Worm (Caenorhabditis elegans) whole organism, L1 larva: ENCODE data around the gene din-1.

Experiments
- C16A3.4 ChIP-seq: fragments of 150-350 bp; optimal IDR thresholded peaks from 2 replicates; lab custom pipeline; 2014; ENCODE audit warnings: missing biosample characterization, missing genetic modification characterization
- F16B12.6 ChIP-seq: fragments of 150-350 bp; optimal IDR thresholded peaks from 2 replicates; lab custom pipeline; 2014; ENCODE audit warnings: missing biosample characterization, missing genetic modification characterization
- Y116A8C.19 ChIP-seq: sonication (generic microtip); optimal IDR thresholded peaks from 2 replicates; lab custom pipeline; 2016; ENCODE audit warnings: missing compliant biosample characterization, missing genetic modification characterization, borderline replicate concordance
- alr-1 ChIP-seq: fragments of 200-800 bp; sonication (Bioruptor generic); optimal IDR thresholded peaks from 2 replicates; lab custom pipeline; 2018; ENCODE audit warnings: borderline replicate concordance, mild to moderate bottlenecking, missing genetic modification characterization, missing compliant biosample characterization
- aly-2 ChIP-seq: fragments of 150-350 bp; optimal IDR thresholded peaks from 2 replicates; lab custom pipeline; 2014; ENCODE audit warnings: missing biosample characterization, missing genetic modification characterization
- ama-1 ChIP-seq: fragments of 150-350 bp; optimal IDR thresholded peaks from 2 replicates; lab custom pipeline; 2014
- ceh-63 ChIP-seq: fragments of 200-800 bp; sonication (Bioruptor generic); optimal IDR thresholded peaks from 2 replicates; lab custom pipeline; 2018; ENCODE audit warnings: mild to moderate bottlenecking, missing genetic modification characterization, missing compliant biosample characterization
- ceh-8 ChIP-seq: fragments of 200-800 bp; sonication (Bioruptor generic); optimal IDR thresholded peaks from 2 replicates; lab custom pipeline; 2018; ENCODE audit warnings: mild to moderate bottlenecking, missing genetic modification characterization, moderate library complexity, missing compliant biosample characterization
- ceh-82 ChIP-seq, 3 experiments: fragments of 150-350 bp in 1 of 3; sonication (generic microtip) in 2 of 3; optimal IDR thresholded peaks; 2 replicates each; lab custom pipeline; 2014 to 2017; ENCODE audit warnings: missing biosample characterization in 3 of 3, missing genetic modification characterization in 3 of 3
- ceh-88 ChIP-seq: fragments of 200-800 bp; sonication (Bioruptor generic); IDR thresholded peaks from 2 replicates; pipeline ENCODE4 v1.3.6; 2022; ENCODE audit warnings: missing genetic modification characterization, missing compliant biosample characterization
- ceh-90 ChIP-seq: sonication (generic microtip); optimal IDR thresholded peaks from 2 replicates; lab custom pipeline; 2016; ENCODE audit warnings: missing genetic modification characterization, missing compliant biosample characterization
- ces-1 ChIP-seq: fragments of 150-350 bp; optimal IDR thresholded peaks from 2 replicates; lab custom pipeline; 2014; ENCODE audit warnings: missing biosample characterization, missing genetic modification reagents, missing genetic modification characterization
- efl-3 ChIP-seq: fragments of 200-800 bp; sonication (Bioruptor generic); optimal IDR thresholded peaks from 2 replicates; lab custom pipeline; 2018; ENCODE audit warnings: mild to moderate bottlenecking, missing genetic modification characterization, missing compliant biosample characterization
- egl-13 ChIP-seq: sonication (generic microtip); optimal IDR thresholded peaks from 2 replicates; lab custom pipeline; 2016; ENCODE audit warnings: missing genotype, missing genetic modification reagents, missing genetic modification characterization, missing compliant biosample characterization
- egl-27 ChIP-seq, 2 experiments: fragments of 150-350 bp in 1 of 2; sonication (generic microtip); optimal IDR thresholded peaks; 3 replicates each; lab custom pipeline; 2017 to 2018; ENCODE audit warnings: missing biosample characterization in 2 of 2, missing genetic modification characterization in 2 of 2, missing genetic modification reagents in 2 of 2
- elt-2 ChIP-seq: sonication (generic microtip); optimal IDR thresholded peaks from 2 replicates; lab custom pipeline; 2016; ENCODE audit warnings: missing genetic modification characterization, mild to moderate bottlenecking, inconsistent platforms, missing compliant biosample characterization, missing genetic modification reagents
- ets-5 ChIP-seq: fragments of 200-800 bp; sonication (Bioruptor generic); IDR thresholded peaks from 2 replicates; pipeline ENCODE4 v1.3.6; 2022; ENCODE audit warnings: missing genetic modification characterization, missing compliant biosample characterization
- fkh-10 ChIP-seq: sonication (generic microtip); optimal IDR thresholded peaks from 2 replicates; lab custom pipeline; 2017; ENCODE audit warnings: missing biosample characterization, missing genetic modification reagents, missing genetic modification characterization
- fkh-4 ChIP-seq: sonication (generic microtip); optimal IDR thresholded peaks from 2 replicates; lab custom pipeline; 2016; ENCODE audit warnings: missing compliant biosample characterization, missing genetic modification characterization, borderline replicate concordance
- fkh-8 ChIP-seq: sonication (generic microtip); optimal IDR thresholded peaks from 2 replicates; lab custom pipeline; 2016; ENCODE audit warnings: mild to moderate bottlenecking, missing genetic modification characterization, missing compliant biosample characterization
- hlh-17 ChIP-seq: fragments of 200-800 bp; sonication (Bioruptor generic); optimal IDR thresholded peaks from 2 replicates; lab custom pipeline; 2018; ENCODE audit warnings: missing genetic modification characterization, mild to moderate bottlenecking, missing compliant biosample characterization, moderate library complexity, borderline replicate concordance
- hpl-2 ChIP-seq: fragments of 150-350 bp; optimal IDR thresholded peaks from 2 replicates; lab custom pipeline; 2014; ENCODE audit warnings: missing biosample characterization, missing genetic modification reagents, missing genetic modification characterization
- irx-1 ChIP-seq: sonication (generic microtip); optimal IDR thresholded peaks from 2 replicates; lab custom pipeline; 2016; ENCODE audit warnings: missing genetic modification characterization, missing compliant biosample characterization
- jun-1 ChIP-seq: fragments of 150-350 bp; optimal IDR thresholded peaks from 2 replicates; lab custom pipeline; 2014; ENCODE audit warnings: missing biosample characterization, missing genetic modification reagents, missing genetic modification characterization
- lin-13 ChIP-seq: fragments of 150-350 bp; optimal IDR thresholded peaks from 2 replicates; lab custom pipeline; 2014; ENCODE audit warnings: missing biosample characterization, missing genetic modification reagents, missing genetic modification characterization
- lin-15B ChIP-seq: fragments of 150-350 bp; sonication (generic microtip); optimal IDR thresholded peaks from 3 replicates; lab custom pipeline; 2014; ENCODE audit warnings: missing biosample characterization, missing genetic modification characterization
- lin-35 ChIP-seq, 2 experiments: fragments of 150-350 bp; optimal IDR thresholded peaks; 2 replicates each; lab custom pipeline; 2014; ENCODE audit warnings: missing biosample characterization in 2 of 2, missing genetic modification characterization in 2 of 2, missing genetic modification reagents in 2 of 2
- lin-39 ChIP-seq: fragments of 150-350 bp; optimal IDR thresholded peaks from 2 replicates; lab custom pipeline; 2014; ENCODE audit warnings: missing biosample characterization, missing genetic modification reagents, missing genetic modification characterization
- lir-3 ChIP-seq: sonication (generic microtip); optimal IDR thresholded peaks from 2 replicates; lab custom pipeline; 2016; ENCODE audit warnings: mild to moderate bottlenecking, missing genetic modification characterization, moderate library complexity, missing compliant biosample characterization; ENCODE audit not compliant: poor library complexity
- lsy-2 ChIP-seq, 2 experiments: fragments of 150-350 bp; optimal IDR thresholded peaks; 2 replicates each; lab custom pipeline; 2014; ENCODE audit warnings: missing biosample characterization in 2 of 2, missing genetic modification characterization in 2 of 2
- mef-2 ChIP-seq: fragments of 150-350 bp; optimal IDR thresholded peaks from 2 replicates; lab custom pipeline; 2014; ENCODE audit warnings: missing biosample characterization, missing genetic modification characterization
- nhr-12 ChIP-seq: sonication (generic microtip); optimal IDR thresholded peaks from 2 replicates; lab custom pipeline; 2017; ENCODE audit warnings: missing biosample characterization, missing genetic modification characterization
- nhr-19 ChIP-seq: fragments of 200-800 bp; sonication (Bioruptor generic); conservative IDR thresholded peaks from 2 replicates; pipeline ENCODE4 v1.3.6; 2022; ENCODE audit warnings: missing genetic modification characterization, missing compliant biosample characterization
- nhr-20 ChIP-seq: sonication (generic microtip); optimal IDR thresholded peaks from 2 replicates; lab custom pipeline; 2016; ENCODE audit warnings: mild to moderate bottlenecking, missing genetic modification characterization, missing compliant biosample characterization
- nhr-28 ChIP-seq: fragments of 150-350 bp; optimal IDR thresholded peaks from 2 replicates; lab custom pipeline; 2014; ENCODE audit warnings: missing biosample characterization, missing genetic modification characterization
- nhr-47 ChIP-seq: sonication (generic microtip); optimal IDR thresholded peaks from 2 replicates; lab custom pipeline; 2016; ENCODE audit warnings: mild to moderate bottlenecking, missing genetic modification characterization, moderate library complexity, missing compliant biosample characterization
- nhr-77 ChIP-seq: fragments of 150-350 bp; optimal IDR thresholded peaks from 2 replicates; lab custom pipeline; 2014; ENCODE audit warnings: missing biosample characterization, missing genetic modification characterization
- nhr-84 ChIP-seq: sonication (generic microtip); optimal IDR thresholded peaks from 2 replicates; lab custom pipeline; 2017; ENCODE audit warnings: missing biosample characterization, missing genetic modification characterization
- pax-3 ChIP-seq: fragments of 200-800 bp; sonication (Bioruptor generic); optimal IDR thresholded peaks from 2 replicates; lab custom pipeline; 2018; ENCODE audit warnings: mild to moderate bottlenecking, missing genetic modification characterization, moderate library complexity, missing compliant biosample characterization
- snpc-4 ChIP-seq: fragments of 150-350 bp; optimal IDR thresholded peaks from 2 replicates; lab custom pipeline; 2014; ENCODE audit warnings: missing biosample characterization, missing genetic modification characterization
- snu-23 ChIP-seq: sonication (generic microtip); optimal IDR thresholded peaks from 2 replicates; lab custom pipeline; 2016; ENCODE audit warnings: missing genetic modification characterization, missing compliant biosample characterization
- sox-4 ChIP-seq: sonication (generic microtip); optimal IDR thresholded peaks from 2 replicates; lab custom pipeline; 2016; ENCODE audit warnings: missing genetic modification characterization, missing compliant biosample characterization
- sup-37 ChIP-seq: fragments of 200-800 bp; sonication (Bioruptor generic); optimal IDR thresholded peaks from 2 replicates; lab custom pipeline; 2018; ENCODE audit warnings: mild to moderate bottlenecking, missing genetic modification characterization, missing compliant biosample characterization
- tbx-2 ChIP-seq: sonication (generic microtip); optimal IDR thresholded peaks from 2 replicates; lab custom pipeline; 2016; ENCODE audit warnings: missing genetic modification characterization, missing compliant biosample characterization
- tlp-1 ChIP-seq: fragments of 150-350 bp; optimal IDR thresholded peaks from 2 replicates; lab custom pipeline; 2014; ENCODE audit warnings: missing biosample characterization, missing genetic modification characterization
- unc-130 ChIP-seq: fragments of 150-350 bp; optimal IDR thresholded peaks from 2 replicates; lab custom pipeline; 2017; ENCODE audit warnings: missing biosample characterization, missing genetic modification characterization, inconsistent platforms
- unc-30 ChIP-seq: sonication (generic microtip); optimal IDR thresholded peaks from 2 replicates; lab custom pipeline; 2017; ENCODE audit warnings: missing biosample characterization, missing genetic modification characterization
- unc-86 ChIP-seq: sonication (generic microtip); optimal IDR thresholded peaks from 2 replicates; lab custom pipeline; 2016; ENCODE audit warnings: missing genetic modification characterization, missing compliant biosample characterization
- unc-98 ChIP-seq: fragments of 200-800 bp; sonication (Bioruptor generic); IDR thresholded peaks from 2 replicates; pipeline ENCODE4 v1.3.6; 2022; ENCODE audit warnings: missing genetic modification characterization, missing compliant biosample characterization
- zag-1 ChIP-seq: fragments of 150-350 bp; optimal IDR thresholded peaks from 2 replicates; lab custom pipeline; 2014; ENCODE audit warnings: missing biosample characterization, missing genetic modification characterization
- zip-4 ChIP-seq: fragments of 200-800 bp; sonication (Bioruptor generic); optimal IDR thresholded peaks from 2 replicates; lab custom pipeline; 2018; ENCODE audit warnings: mild to moderate bottlenecking, missing genetic modification characterization, moderate library complexity, missing compliant biosample characterization
- ztf-11 ChIP-seq, 2 experiments: sonication (generic microtip); optimal IDR thresholded peaks; 2 replicates each; lab custom pipeline; 2016 to 2017; ENCODE audit warnings: missing genetic modification characterization in 2 of 2, missing biosample characterization in 1 of 2, missing compliant biosample characterization in 1 of 2
- ztf-4 ChIP-seq: fragments of 150-350 bp; optimal IDR thresholded peaks from 2 replicates; lab custom pipeline; 2014; ENCODE audit warnings: missing biosample characterization, missing genetic modification characterization

The din-1 gene

ce11 chrII:11619895-11620439, 13.4 kb downstream of the din-1 start (continued):
- TF ChIP-seq pax-3 (tag; lab: Kevin White, UChicago) = no peak
- peak; percentile 49 for TF ChIP-seq jun-1
- TF ChIP-seq Y116A8C.19 (tag; lab: Kevin White, UChicago) = no peak
- TF ChIP-seq nhr-77 (tag; lab: Kevin White, UChicago) = peak; percentile 65
- peak; percentile 56 for TF ChIP-seq nhr-19
- peak; percentile 42 for TF ChIP-seq lin-15B (tag; lab: Kevin White, UChicago)
- peak; percentile 29 for TF ChIP-seq unc-86 (tag; lab: Kevin White, UChicago)
- TF ChIP-seq F16B12.6 (tag; lab: Kevin White, UChicago) = peak; percentile 2
- TF ChIP-seq efl-3 (GFP tag; lab: Kevin White, UChicago) = no peak
- no peak for TF ChIP-seq zip-4 (GFP tag; lab: Kevin White, UChicago)
- TF ChIP-seq aly-2 (tag; lab: Kevin White, UChicago) = no peak
- no peak for TF ChIP-seq irx-1 (tag; lab: Kevin White, UChicago)
- TF ChIP-seq nhr-12 (tag; lab: Kevin White, UChicago) = no peak
- TF ChIP-seq egl-13 (tag; lab: Kevin White, UChicago) = no peak
- no peak for TF ChIP-seq tlp-1 (tag; lab: Kevin White, UChicago)
- no peak for TF ChIP-seq ceh-90
- no peak for TF ChIP-seq nhr-84 (tag; lab: Kevin White, UChicago)
- TF ChIP-seq tbx-2 (tag; lab: Kevin White, UChicago) = peak; percentile 62
- peak; percentile 59 to 63 for TF ChIP-seq lin-35 (GFP tag; optimal IDR thresholded peaks at IDR 0.05; lab: Kevin White, UChicago)
- TF ChIP-seq lsy-2 (tag; optimal IDR thresholded peaks at IDR 0.05; lab: Kevin White, UChicago) = peak; percentile 38 to 68
- TF ChIP-seq snpc-4 = peak; percentile 56
- TF ChIP-seq nhr-47 (tag; lab: Kevin White, UChicago) = peak; percentile 66
- TF ChIP-seq lin-13 (GFP tag; lab: Kevin White, UChicago) = peak; percentile 36
- peak; percentile 80 for TF ChIP-seq nhr-20 (tag; lab: Kevin White, UChicago)
- TF ChIP-seq fkh-8 = peak; percentile 49
- TF ChIP-seq ztf-11 (tag; optimal IDR thresholded peaks at IDR 0.05; lab: Kevin White, UChicago) = peak in 1 of 2 experiments; percentile 15
- no peak for TF ChIP-seq elt-2 (tag; lab: Kevin White, UChicago)
- TF ChIP-seq lir-3 (tag; lab: Kevin White, UChicago) = no peak
- TF ChIP-seq fkh-10 (GFP tag; lab: Kevin White, UChicago) = no peak
- peak; percentile 39 to 58 (median 41) for TF ChIP-seq ceh-82 (tag; optimal IDR thresholded peaks at IDR 0.05; lab: Kevin White, UChicago)
- no peak for TF ChIP-seq unc-98 (GFP tag; lab: Robert Waterston, UW)
- no peak for TF ChIP-seq ztf-4 (tag; lab: Kevin White, UChicago)
- TF ChIP-seq sup-37 (GFP tag; lab: Kevin White, UChicago) = no peak
- TF ChIP-seq nhr-28 (tag; lab: Kevin White, UChicago) = no peak
- no peak for TF ChIP-seq ceh-63 (GFP tag; lab: Kevin White, UChicago)
- peak; percentile 29 for TF ChIP-seq unc-130 (tag; lab: Kevin White, UChicago)
- TF ChIP-seq lin-39 (tag; lab: Kevin White, UChicago) = no peak
- peak in 1 of 2 experiments; percentile 60 for TF ChIP-seq egl-27 (tag; optimal IDR thresholded peaks at IDR 0.05; lab: Kevin White, UChicago)
- TF ChIP-seq snu-23 (GFP tag; lab: Kevin White, UChicago) = peak; percentile 68
- TF ChIP-seq sox-4 (tag; lab: Kevin White, UChicago) = no peak
- no peak for TF ChIP-seq zag-1
- TF ChIP-seq ces-1 (GFP tag; lab: Kevin White, UChicago) = no peak
- no peak for TF ChIP-seq ets-5 (GFP tag; lab: Robert Waterston, UW)
- no peak for TF ChIP-seq mef-2 (tag; lab: Kevin White, UChicago)
- TF ChIP-seq hlh-17 (GFP tag; lab: Kevin White, UChicago) = no peak
- TF ChIP-seq ama-1 = no peak
- peak; percentile 49 for TF ChIP-seq C16A3.4
- no peak for TF ChIP-seq alr-1 (tag; lab: Kevin White, UChicago)
- no peak for TF ChIP-seq hpl-2 (GFP tag; lab: Kevin White, UChicago)
- TF ChIP-seq fkh-4 (tag; lab: Kevin White, UChicago) = no peak
- TF ChIP-seq ceh-88 (GFP tag; lab: Robert Waterston, UW) = 0 out of 2 replicates have a peak, but pooled peaks have one; percentile 23
- no peak for TF ChIP-seq unc-30 (tag; lab: Kevin White, UChicago)
- TF ChIP-seq ceh-8 (GFP tag; lab: Kevin White, UChicago) = no peak
